Worm (Caenorhabditis elegans): ENCODE results near the gene T26G10.5.

The T26G10.5 gene

ce11 chrIII:9443417-9444027, 17.3 kb upstream of the T26G10.5 start, which contains the start of gene pir-2:
Gene pir-2 (minus strand): TSS chrIII:9443634.
- no peak for TF ChIP-seq fkh-10 (GFP tag; optimal IDR thresholded peaks at IDR 0.05)
- no peak for TF ChIP-seq elt-4 (tag; optimal IDR thresholded peaks at IDR 0.05)
- TF ChIP-seq dve-1 (tag; optimal IDR thresholded peaks at IDR 0.05): peak; percentile 78
- peak; percentile 21 for TF ChIP-seq pros-1 (tag; optimal IDR thresholded peaks at IDR 0.05)
- TF ChIP-seq mec-3 (tag; optimal IDR thresholded peaks at IDR 0.05; ENCODE audit: borderline replicate concordance): no peak
- TF ChIP-seq ttx-3 (tag; optimal IDR thresholded peaks at IDR 0.05): no peak
- TF ChIP-seq ceh-9 (tag; optimal IDR thresholded peaks at IDR 0.05): no peak
- TF ChIP-seq ceh-18 (tag; optimal IDR thresholded peaks at IDR 0.05): peak; percentile 67
- TF ChIP-seq pat-9 (tag; optimal IDR thresholded peaks at IDR 0.05): no peak
- TF ChIP-seq ceh-6 (GFP tag; optimal IDR thresholded peaks at IDR 0.05): no peak
- no peak for TF ChIP-seq C38D4.7 (GFP tag; optimal IDR thresholded peaks at IDR 0.05)
- TF ChIP-seq unc-42 (tag; optimal IDR thresholded peaks at IDR 0.05): peak; percentile 64
- TF ChIP-seq ztf-16 (tag; optimal IDR thresholded peaks at IDR 0.05): no peak
- TF ChIP-seq che-1 (tag; optimal IDR thresholded peaks at IDR 0.05): no peak
- TF ChIP-seq pax-1 (tag; optimal IDR thresholded peaks at IDR 0.05): peak; percentile 52
- peak; percentile 21 for TF ChIP-seq pha-2 (tag; optimal IDR thresholded peaks at IDR 0.05)
- no peak for TF ChIP-seq sdc-2 (tag; optimal IDR thresholded peaks at IDR 0.05)
- TF ChIP-seq unc-55 (GFP tag; optimal IDR thresholded peaks at IDR 0.05): peak; percentile 65
- no peak for TF ChIP-seq F13H6.1 (tag; optimal IDR thresholded peaks at IDR 0.05)
- no peak for TF ChIP-seq pag-3 (tag; optimal IDR thresholded peaks at IDR 0.05; ENCODE audit: borderline replicate concordance)
- TF ChIP-seq hlh-6 (tag; optimal IDR thresholded peaks at IDR 0.05): no peak
- no peak for TF ChIP-seq odd-2 (tag; optimal IDR thresholded peaks at IDR 0.05)
- peak; percentile 82 for TF ChIP-seq tbx-2 (tag; optimal IDR thresholded peaks at IDR 0.05)
- no peak for TF ChIP-seq nhr-232 (tag; optimal IDR thresholded peaks at IDR 0.05)
- TF ChIP-seq eyg-1 (tag; optimal IDR thresholded peaks at IDR 0.05): no peak
- no peak for TF ChIP-seq nhr-11 (tag; optimal IDR thresholded peaks at IDR 0.05)
- TF ChIP-seq nfya-1 (tag; optimal IDR thresholded peaks at IDR 0.05): peak; percentile 92
- no peak for TF ChIP-seq ceh-22 (tag; optimal IDR thresholded peaks at IDR 0.05)
- peak; percentile 77 for TF ChIP-seq ceh-31 (tag; optimal IDR thresholded peaks at IDR 0.05)
- TF ChIP-seq tbx-7 (tag; optimal IDR thresholded peaks at IDR 0.05): no peak
- TF ChIP-seq sox-4 (tag; optimal IDR thresholded peaks at IDR 0.05): no peak
- TF ChIP-seq ceh-19 (GFP tag; optimal IDR thresholded peaks at IDR 0.05): no peak
- TF ChIP-seq ceh-48 (tag; optimal IDR thresholded peaks at IDR 0.05): peak; percentile 99
- no peak for TF ChIP-seq ref-2 (tag; optimal IDR thresholded peaks at IDR 0.05)
- peak; percentile 26; the same call in 1 of the 2 replicates for TF ChIP-seq sox-2 (GFP tag; IDR thresholded peaks at IDR 0.05)
- TF ChIP-seq K02D7.2 (tag; optimal IDR thresholded peaks at IDR 0.05): no peak
- peak; percentile 64 for TF ChIP-seq ceh-30 (tag; optimal IDR thresholded peaks at IDR 0.05)
- TF ChIP-seq madf-2 (tag; optimal IDR thresholded peaks at IDR 0.05): peak; percentile 35
- no peak for TF ChIP-seq dmd-4 (tag; optimal IDR thresholded peaks at IDR 0.05; ENCODE audit: borderline replicate concordance)
- TF ChIP-seq ama-1 (optimal IDR thresholded peaks at IDR 0.05): no peak
- peak; percentile 19 for TF ChIP-seq ets-4 (tag; optimal IDR thresholded peaks at IDR 0.05)
- no peak for TF ChIP-seq gmeb-2 (tag; optimal IDR thresholded peaks at IDR 0.05)
- no peak for TF ChIP-seq elt-2 (tag; optimal IDR thresholded peaks at IDR 0.05)
- no peak for TF ChIP-seq hlh-13 (GFP tag; optimal IDR thresholded peaks at IDR 0.05)
- TF ChIP-seq ceh-45 (GFP tag; IDR thresholded peaks at IDR 0.05): no peak
- TF ChIP-seq K09A11.1 (tag; optimal IDR thresholded peaks at IDR 0.05; ENCODE audit: insufficient read depth): peak; percentile 51
- no peak for TF ChIP-seq T23F11.4 (GFP tag; optimal IDR thresholded peaks at IDR 0.05)
- no peak for TF ChIP-seq pqm-1 (tag; optimal IDR thresholded peaks at IDR 0.05)
- TF ChIP-seq C08G9.2 (tag; optimal IDR thresholded peaks at IDR 0.05): no peak
- no peak for TF ChIP-seq ceh-24 (tag; optimal IDR thresholded peaks at IDR 0.05)
- TF ChIP-seq lin-11 (tag; optimal IDR thresholded peaks at IDR 0.05): no peak
- TF ChIP-seq ceh-14 (tag; optimal IDR thresholded peaks at IDR 0.05): no peak
- TF ChIP-seq fkh-6 (tag; optimal IDR thresholded peaks at IDR 0.05): no peak
